Worm (Caenorhabditis elegans) whole organism, young adult: Measurements from ENCODE around the gene col-111.
A peak's percentile ranks its signal among the peaks of the same experiment; 100 is the strongest.

Experiments
- C17E4.6 ChIP-seq: fragments of 200-800 bp; sonication (Bioruptor generic); IDR thresholded peaks from 2 replicates; pipeline ENCODE4 v1.3.6; 2022; ENCODE audit warnings: missing genetic modification reagents, missing genetic modification characterization, missing compliant biosample characterization
- F22D6.2 ChIP-seq: sonication (generic microtip); optimal IDR thresholded peaks from 2 replicates; lab custom pipeline; 2016; ENCODE audit warnings: mild to moderate bottlenecking, missing genetic modification characterization, missing compliant biosample characterization
- F23B12.7 ChIP-seq: sonication (generic microtip); optimal IDR thresholded peaks from 2 replicates; lab custom pipeline; 2017; ENCODE audit warnings: missing genetic modification characterization, mild to moderate bottlenecking, missing compliant biosample characterization, antibody characterized with exemption, moderate library complexity; ENCODE audit not compliant: insufficient read depth
- F33H1.4 ChIP-seq: fragments of 200-800 bp; sonication (Bioruptor generic); IDR thresholded peaks from 2 replicates; pipeline ENCODE4 v1.3.6; 2022; ENCODE audit warnings: missing genetic modification reagents, missing genetic modification characterization, missing compliant biosample characterization
- F37B4.10 ChIP-seq: fragments of 200-800 bp; sonication (Bioruptor generic); IDR thresholded peaks from 2 replicates; pipeline ENCODE4 v1.3.6; 2022; ENCODE audit warnings: missing genetic modification characterization, missing compliant biosample characterization
- F39B2.1 ChIP-seq: fragments of 200-800 bp; sonication (Bioruptor generic); IDR thresholded peaks from 2 replicates; pipeline ENCODE4 v1.3.6; 2022; ENCODE audit warnings: missing genetic modification reagents, missing genetic modification characterization, missing compliant biosample characterization
- F57A8.1 ChIP-seq: fragments of 200-800 bp; sonication (Bioruptor generic); optimal IDR thresholded peaks from 2 replicates; lab custom pipeline; 2018; ENCODE audit warnings: mild to moderate bottlenecking, missing genetic modification characterization, moderate library complexity, missing compliant biosample characterization
- Y53F4B.3 ChIP-seq: fragments of 200-800 bp; sonication (Bioruptor generic); IDR thresholded peaks from 2 replicates; pipeline ENCODE4 v1.3.6; 2022; ENCODE audit warnings: missing genetic modification reagents, missing genetic modification characterization, missing compliant biosample characterization
- Y53G8AR.9 ChIP-seq: fragments of 200-800 bp; sonication (Bioruptor generic); conservative IDR thresholded peaks from 2 replicates; pipeline ENCODE4 v1.3.6; 2022; ENCODE audit warnings: missing genetic modification reagents, missing genetic modification characterization, missing compliant biosample characterization
- Y67H2A.10 ChIP-seq: fragments of 200-800 bp; sonication (Bioruptor generic); conservative IDR thresholded peaks from 2 replicates; pipeline ENCODE4 v1.3.6; 2022; ENCODE audit warnings: missing genetic modification reagents, missing genetic modification characterization, missing compliant biosample characterization
- atf-7 ChIP-seq: sonication (generic microtip); optimal IDR thresholded peaks from 2 replicates; lab custom pipeline; 2017; ENCODE audit warnings: mild to moderate bottlenecking, missing genetic modification characterization, missing compliant biosample characterization
- ceh-79 ChIP-seq: sonication (generic microtip); optimal IDR thresholded peaks from 2 replicates; lab custom pipeline; 2017; ENCODE audit warnings: mild to moderate bottlenecking, missing genetic modification characterization, missing compliant biosample characterization
- dpff-1 ChIP-seq: sonication (generic microtip); optimal IDR thresholded peaks from 2 replicates; lab custom pipeline; 2017; ENCODE audit warnings: mild to moderate bottlenecking, missing genetic modification characterization, missing compliant biosample characterization
- egrh-3 ChIP-seq: fragments of 200-800 bp; sonication (Bioruptor generic); IDR thresholded peaks from 2 replicates; pipeline ENCODE4 v1.3.6; 2022; ENCODE audit warnings: missing genetic modification reagents, missing genetic modification characterization, missing compliant biosample characterization
- ekl-4 ChIP-seq: fragments of 200-800 bp; sonication (Bioruptor generic); IDR thresholded peaks from 2 replicates; pipeline ENCODE4 v1.3.6; 2022; ENCODE audit warnings: missing genetic modification reagents, missing genetic modification characterization, missing compliant biosample characterization
- fkh-3 ChIP-seq: sonication (generic microtip); optimal IDR thresholded peaks from 2 replicates; lab custom pipeline; 2016; ENCODE audit warnings: mild to moderate bottlenecking, missing genetic modification characterization, missing compliant biosample characterization
- hlh-26 ChIP-seq: fragments of 200-800 bp; sonication (Bioruptor generic); conservative IDR thresholded peaks from 2 replicates; pipeline ENCODE4 v1.3.6; 2022; ENCODE audit warnings: missing genetic modification reagents, missing genetic modification characterization, missing compliant biosample characterization
- lag-1 ChIP-seq: fragments of 200-800 bp; sonication (Bioruptor generic); IDR thresholded peaks from 2 replicates; pipeline ENCODE4 v1.3.6; 2022; ENCODE audit warnings: missing genetic modification reagents, missing genetic modification characterization, missing compliant biosample characterization
- lin-26 ChIP-seq: fragments of 200-800 bp; sonication (Bioruptor generic); IDR thresholded peaks from 2 replicates; pipeline ENCODE4 v1.3.6; 2022; ENCODE audit warnings: missing genetic modification reagents, missing genetic modification characterization, missing compliant biosample characterization
- lin-35 ChIP-seq, 3 experiments: fragments of 150-350 bp in 2 of 3; sonication (generic microtip) in 1 of 3; optimal IDR thresholded peaks; 2 replicates each; lab custom pipeline; 2014 to 2018; ENCODE audit warnings: missing biosample characterization in 3 of 3, missing genetic modification characterization in 3 of 3, missing genetic modification reagents in 3 of 3
- lsl-1 ChIP-seq: fragments of 200-800 bp; sonication (Bioruptor generic); optimal IDR thresholded peaks from 2 replicates; lab custom pipeline; 2018; ENCODE audit warnings: mild to moderate bottlenecking, missing genetic modification characterization, moderate library complexity, missing compliant biosample characterization
- nfyb-1 ChIP-seq: fragments of 200-800 bp; sonication (Bioruptor generic); IDR thresholded peaks from 2 replicates; pipeline ENCODE4 v1.3.6; 2022; ENCODE audit warnings: missing genetic modification reagents, missing genetic modification characterization, missing compliant biosample characterization
- rcor-1 ChIP-seq: fragments of 200-800 bp; sonication (Bioruptor generic); IDR thresholded peaks from 2 replicates; pipeline ENCODE4 v1.3.6; 2022; ENCODE audit warnings: missing genetic modification reagents, missing genetic modification characterization, missing compliant biosample characterization
- rpc-1 ChIP-seq, 2 experiments: fragments of 150-350 bp in 1 of 2; sonication (generic microtip) in 1 of 2; optimal IDR thresholded peaks; 2 replicates each; lab custom pipeline; 2014 to 2018; ENCODE audit warnings: missing biosample characterization in 1 of 2, missing genetic modification characterization in 1 of 2, missing genetic modification reagents in 1 of 2, missing genotype in 1 of 2
- snpc-1.1 ChIP-seq: sonication (generic microtip); optimal IDR thresholded peaks from 2 replicates; lab custom pipeline; 2017; ENCODE audit warnings: missing genetic modification characterization, mild to moderate bottlenecking, missing compliant biosample characterization, antibody characterized with exemption, moderate library complexity, missing genotype, missing genetic modification reagents; ENCODE audit not compliant: insufficient read depth
- snpc-3.4 ChIP-seq: sonication (generic microtip); optimal IDR thresholded peaks from 2 replicates; lab custom pipeline; 2017; ENCODE audit warnings: missing genetic modification characterization, mild to moderate bottlenecking, missing compliant biosample characterization, antibody characterized with exemption, moderate library complexity, missing genotype, missing genetic modification reagents
- snpc-4 ChIP-seq, 5 experiments: fragments of 150-350 bp in 1 of 5; sonication (generic microtip) in 4 of 5; optimal IDR thresholded peaks; 2 replicates each; lab custom pipeline; 2014 to 2018; ENCODE audit warnings: missing genetic modification characterization in 5 of 5, missing biosample characterization in 3 of 5, antibody characterized with exemption in 2 of 5, mild to moderate bottlenecking in 2 of 5, missing compliant biosample characterization in 2 of 5, missing genotype in 2 of 5, moderate library complexity in 2 of 5, missing genetic modification reagents in 1 of 5
- zfh-2 ChIP-seq: fragments of 200-800 bp; sonication (Bioruptor generic); conservative IDR thresholded peaks from 2 replicates; pipeline ENCODE4 v1.3.6; 2022; ENCODE audit warnings: missing genetic modification reagents, missing genetic modification characterization, missing compliant biosample characterization
- ztf-18 ChIP-seq: sonication (generic microtip); optimal IDR thresholded peaks from 2 replicates; lab custom pipeline; 2016; ENCODE audit warnings: missing genotype, mild to moderate bottlenecking, missing genetic modification characterization, missing compliant biosample characterization
- ztf-25 ChIP-seq: fragments of 200-800 bp; sonication (Bioruptor generic); IDR thresholded peaks from 2 replicates; pipeline ENCODE4 v1.3.6; 2022; ENCODE audit warnings: missing genetic modification reagents, missing genetic modification characterization, missing compliant biosample characterization
- ztf-28 ChIP-seq: fragments of 200-800 bp; sonication (Bioruptor generic); IDR thresholded peaks from 2 replicates; pipeline ENCODE4 v1.3.6; 2022; ENCODE audit warnings: missing genetic modification reagents, missing genetic modification characterization, missing compliant biosample characterization

Gene col-111

DNA sequence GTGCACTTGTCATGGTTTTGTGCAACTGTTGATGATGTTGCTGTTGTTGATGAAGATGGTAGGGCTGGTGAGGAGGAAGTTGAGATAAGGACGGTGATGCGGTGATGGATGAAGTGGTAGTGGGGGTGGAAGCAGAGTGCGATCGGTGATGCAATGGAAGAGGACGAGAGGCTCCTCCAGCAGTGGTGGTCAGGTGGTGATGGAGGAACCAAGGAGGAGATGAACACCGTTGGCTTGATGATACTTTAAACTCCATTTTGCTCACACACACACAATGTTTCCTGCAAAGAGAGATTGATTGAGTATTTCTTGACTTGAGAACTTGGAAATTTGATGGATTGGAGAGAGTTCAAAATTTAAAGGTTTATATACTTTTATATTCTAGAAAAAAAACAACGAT is 19.9 kb downstream of the col-111 start, which contains the start of gene F19C7.8:
F19C7.8 (minus strand) TSS at position 256 of the 400 bp plus-strand sequence.
- TF ChIP-seq ztf-28 (GFP tag; lab: Robert Waterston, UW) (0 out of 2 replicates have a peak, but pooled peaks have one; percentile 41), nfyb-1 (GFP tag; lab: Robert Waterston, UW) (no peak), lin-26 (0 out of 2 replicates have a peak, but pooled peaks have one; percentile 13)

DNA sequence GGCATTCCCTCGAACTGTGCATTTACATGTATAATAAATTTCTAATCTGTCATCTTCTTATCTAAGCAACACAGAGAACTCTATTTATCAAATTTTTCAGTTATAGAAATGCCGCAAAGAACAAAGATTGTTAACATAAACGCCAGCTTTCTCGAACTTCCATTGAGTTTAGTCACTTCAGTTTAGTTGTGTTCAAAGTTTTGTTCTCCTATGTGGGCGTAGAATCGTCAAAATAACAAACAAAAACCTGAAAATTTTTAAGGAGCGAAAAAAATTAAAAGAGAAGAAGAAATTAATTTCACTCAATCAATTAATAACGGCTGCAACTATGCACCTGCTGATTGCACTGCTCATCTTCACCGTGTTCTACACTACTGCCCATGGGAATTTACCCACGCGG is 21.8 kb downstream of the col-111 start, which contains the start of gene R105.5:
R105.5 (plus strand) TSS at position 301 of the 400 bp plus-strand sequence.
- TF ChIP-seq snpc-3.4 (tag; lab: Kevin White, UChicago): no peak
- no peak for TF ChIP-seq F33H1.4 (GFP tag; lab: Robert Waterston, UW)
- TF ChIP-seq Y53G8AR.9 (GFP tag; lab: Robert Waterston, UW): no peak
- no peak for TF ChIP-seq lsl-1 (GFP tag; lab: Kevin White, UChicago)
- TF ChIP-seq lin-35 (GFP tag; optimal IDR thresholded peaks at IDR 0.05; lab: Kevin White, UChicago): no peak
- TF ChIP-seq ztf-18: no peak
- no peak for TF ChIP-seq F39B2.1 (GFP tag; lab: Robert Waterston, UW)
- TF ChIP-seq rpc-1 (optimal IDR thresholded peaks at IDR 0.05; lab: Kevin White, UChicago): no peak
- TF ChIP-seq rpc-1 (tag; optimal IDR thresholded peaks at IDR 0.05; lab: Kevin White, UChicago): no peak
- no peak for TF ChIP-seq Y67H2A.10 (GFP tag; lab: Robert Waterston, UW)
- no peak for TF ChIP-seq F37B4.10
- TF ChIP-seq F23B12.7 (tag; lab: Kevin White, UChicago): no peak
- no peak for TF ChIP-seq snpc-4 (GFP tag; optimal IDR thresholded peaks at IDR 0.05; lab: Kevin White, UChicago)
- TF ChIP-seq snpc-4 (tag; optimal IDR thresholded peaks at IDR 0.05; lab: Kevin White, UChicago): no peak
- TF ChIP-seq snpc-1.1: no peak
- TF ChIP-seq atf-7 (tag; lab: Kevin White, UChicago): no peak
- no peak for TF ChIP-seq hlh-26
- no peak for TF ChIP-seq lag-1 (GFP tag; lab: Robert Waterston, UW)
- TF ChIP-seq ceh-79: no peak
- no peak for TF ChIP-seq F57A8.1

DNA sequence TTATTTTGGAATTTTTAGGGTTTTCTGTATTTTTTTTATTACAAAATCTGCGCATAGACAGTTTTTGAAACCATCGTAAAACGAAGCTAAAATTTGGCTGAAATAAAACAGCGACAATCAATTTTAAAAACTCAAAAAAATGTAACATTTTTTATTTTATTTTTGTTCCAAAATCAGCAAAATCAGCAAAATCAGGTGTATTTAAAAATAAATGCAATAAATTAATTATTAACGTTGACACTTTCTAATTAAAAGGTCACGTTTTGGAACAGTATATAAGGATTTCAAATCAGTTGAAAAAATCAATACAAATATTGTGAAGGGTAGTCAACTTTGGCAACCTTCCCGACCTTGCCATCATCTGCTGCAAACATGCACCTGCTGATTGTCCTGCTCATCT is 24.4 kb downstream of the col-111 start, which contains the start of gene R105.1:
R105.1 (plus strand) TSS at position 301 of the 400 bp plus-strand sequence.
- TF ChIP-seq Y53F4B.3 (GFP tag; lab: Robert Waterston, UW): no peak
- no peak for TF ChIP-seq ekl-4 (GFP tag; lab: Robert Waterston, UW)
- TF ChIP-seq C17E4.6: no peak
- no peak for TF ChIP-seq F23B12.7 (tag; lab: Kevin White, UChicago)
- no peak for TF ChIP-seq dpff-1 (tag; lab: Kevin White, UChicago)
- TF ChIP-seq fkh-3 (tag; lab: Kevin White, UChicago): no peak
- no peak for TF ChIP-seq ztf-25 (GFP tag; lab: Robert Waterston, UW)
- TF ChIP-seq rcor-1 (GFP tag; lab: Robert Waterston, UW): no peak

DNA sequence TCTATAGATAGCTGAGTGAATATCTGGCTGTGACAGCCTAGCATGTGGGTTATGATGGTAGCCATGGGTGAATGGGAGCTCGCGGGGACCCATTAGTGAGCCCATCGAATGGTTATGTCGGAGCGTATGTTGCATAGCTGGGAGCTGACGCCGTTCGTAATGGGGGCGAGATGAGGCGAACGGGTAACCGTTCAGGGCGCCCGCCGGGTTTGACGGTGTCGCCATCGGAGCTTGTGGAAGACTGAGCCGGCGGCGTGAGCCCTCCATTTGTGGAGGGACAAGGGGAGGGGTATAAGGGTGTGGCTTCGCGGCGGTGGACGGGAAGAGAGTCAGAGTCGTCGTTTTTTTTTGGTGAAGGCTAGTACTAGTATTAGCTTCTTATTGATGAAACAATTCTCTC is 33.9 kb downstream of the col-111 start:
- peak; percentile 62; the same call in 1 of the 2 replicates for TF ChIP-seq egrh-3 (GFP tag; lab: Robert Waterston, UW)
- TF ChIP-seq zfh-2 (GFP tag; lab: Robert Waterston, UW): peak; percentile 84
- no peak for TF ChIP-seq F22D6.2 (tag; lab: Kevin White, UChicago)
